Fruit fly (Drosophila melanogaster) whole organism, embryonic: ENCODE data around the gene CG6106.
A peak's percentile ranks its signal among the peaks of the same experiment; 100 is the strongest.

Experiments
- Abd-B ChIP-seq: fragments of 200-800 bp; sonication (Bioruptor generic); optimal IDR thresholded peaks from 2 replicates; lab custom pipeline; 2018; ENCODE audit warnings: missing biosample characterization, mild to moderate bottlenecking, missing genetic modification characterization, moderate library complexity
- Asciz ChIP-seq: fragments of 200-800 bp; sonication (Bioruptor generic); optimal IDR thresholded peaks from 2 replicates; lab custom pipeline; 2017; ENCODE audit warnings: missing biosample characterization, mild to moderate bottlenecking, missing genetic modification characterization, missing genetic modification reagents
- CG10543 ChIP-seq: fragments of 200-800 bp; sonication (Bioruptor generic); optimal IDR thresholded peaks from 3 replicates; lab custom pipeline; 2017; ENCODE audit warnings: missing biosample characterization, mild to moderate bottlenecking, missing genetic modification characterization, moderate library complexity
- CG10979 ChIP-seq: fragments of 200-800 bp; sonication (Bioruptor generic); optimal IDR thresholded peaks from 2 replicates; lab custom pipeline; 2018; ENCODE audit warnings: missing biosample characterization, mild to moderate bottlenecking, missing genetic modification characterization, moderate library complexity
- CG11504 ChIP-seq: fragments of 200-800 bp; sonication (Bioruptor generic); optimal IDR thresholded peaks from 3 replicates; lab custom pipeline; 2019; ENCODE audit warnings: missing biosample characterization, mild to moderate bottlenecking, missing genetic modification characterization, moderate library complexity
- CG13624 ChIP-seq: fragments of 200-800 bp; sonication (Bioruptor generic); optimal IDR thresholded peaks from 2 replicates; lab custom pipeline; 2016; ENCODE audit warnings: missing biosample characterization, missing genetic modification characterization
- CG14710 ChIP-seq: fragments of 200-800 bp; sonication (Bioruptor generic); optimal IDR thresholded peaks from 3 replicates; lab custom pipeline; 2019; ENCODE audit warnings: missing biosample characterization, mild to moderate bottlenecking, missing genetic modification characterization, moderate library complexity
- CG3281 ChIP-seq: fragments of 200-800 bp; sonication (Bioruptor generic); optimal IDR thresholded peaks from 3 replicates; lab custom pipeline; 2017; ENCODE audit warnings: missing biosample characterization, mild to moderate bottlenecking, missing genetic modification characterization
- CG9609 ChIP-seq: fragments of 200-800 bp; sonication (Bioruptor generic); optimal IDR thresholded peaks from 3 replicates; lab custom pipeline; 2016; ENCODE audit warnings: missing biosample characterization, missing genetic modification characterization
- CHES-1-like ChIP-seq: fragments of 200-800 bp; sonication (Bioruptor generic); optimal IDR thresholded peaks from 2 replicates; lab custom pipeline; 2016; ENCODE audit warnings: missing biosample characterization, missing genetic modification characterization
- CoRest ChIP-seq: fragments of 200-800 bp; sonication (Bioruptor generic); optimal IDR thresholded peaks from 3 replicates; lab custom pipeline; 2018; ENCODE audit warnings: missing biosample characterization, mild to moderate bottlenecking, missing genetic modification characterization, moderate library complexity
- D19B ChIP-seq: fragments of 200-800 bp; sonication (Bioruptor generic); optimal IDR thresholded peaks from 2 replicates; lab custom pipeline; 2017; ENCODE audit warnings: missing biosample characterization, mild to moderate bottlenecking, missing genetic modification characterization
- Dll ChIP-seq: fragments of 200-800 bp; sonication (Bioruptor generic); IDR thresholded peaks from 4 replicates; pipeline ENCODE4 v1.3.6; 2022; ENCODE audit warnings: missing biosample characterization, missing genetic modification characterization; ENCODE audit not compliant: partially characterized antibody
- E2f2 ChIP-seq: fragments of 200-800 bp; sonication (Bioruptor generic); IDR thresholded peaks from 2 replicates; pipeline ENCODE4 v1.3.6; 2022; ENCODE audit warnings: missing biosample characterization, missing genetic modification characterization
- Ets65A ChIP-seq: fragments of 200-800 bp; sonication (Bioruptor generic); peaks from one replicate; lab custom pipeline; 2016; ENCODE audit warnings: missing biosample characterization, missing genetic modification characterization
- Gug ChIP-seq: fragments of 200-800 bp; sonication (Bioruptor generic); IDR thresholded peaks from 4 replicates; pipeline ENCODE4 v1.3.6; 2022; ENCODE audit warnings: missing biosample characterization, missing genetic modification characterization
- HHEX ChIP-seq: fragments of 200-800 bp; sonication (Bioruptor generic); optimal IDR thresholded peaks from 3 replicates; lab custom pipeline; 2017; ENCODE audit warnings: missing biosample characterization, mild to moderate bottlenecking, missing genetic modification characterization, missing genetic modification reagents
- HmgZ ChIP-seq: fragments of 200-800 bp; sonication (Bioruptor generic); optimal IDR thresholded peaks from 2 replicates; lab custom pipeline; 2018; ENCODE audit warnings: missing biosample characterization, mild to moderate bottlenecking, missing genetic modification characterization
- Hr51 ChIP-seq, 2 experiments: fragments of 200-800 bp; sonication (Bioruptor generic); optimal IDR thresholded peaks; 2 replicates in 1 of 2; 3 replicates in 1 of 2; lab custom pipeline; 2016 to 2018; ENCODE audit warnings: missing biosample characterization in 2 of 2, missing genetic modification characterization in 2 of 2, mild to moderate bottlenecking in 1 of 2, moderate library complexity in 1 of 2
- Lhr ChIP-seq: fragments of 200-800 bp; sonication (Bioruptor generic); optimal IDR thresholded peaks from 3 replicates; lab custom pipeline; 2017; ENCODE audit warnings: mild to moderate bottlenecking, missing biosample characterization, missing genetic modification reagents, missing genetic modification characterization
- Pdp1 ChIP-seq, 2 experiments: fragments of 200-800 bp; sonication (Bioruptor generic); optimal IDR thresholded peaks; 3 replicates each; lab custom pipeline; 2016; ENCODE audit warnings: missing biosample characterization in 2 of 2, missing genetic modification characterization in 2 of 2, mild to moderate bottlenecking in 1 of 2, moderate library complexity in 1 of 2
- Rfx ChIP-seq: fragments of 200-800 bp; sonication (Bioruptor generic); IDR thresholded peaks from 2 replicates; pipeline ENCODE4 v1.3.6; 2022; ENCODE audit warnings: missing biosample characterization, missing genetic modification characterization
- Rx ChIP-seq: fragments of 200-800 bp; sonication (Bioruptor generic); IDR thresholded peaks from 2 replicates; pipeline ENCODE4 v1.3.6; 2022; ENCODE audit warnings: missing biosample characterization, missing genetic modification characterization
- Sox102F ChIP-seq: fragments of 200-800 bp; sonication (Bioruptor generic); optimal IDR thresholded peaks from 2 replicates; lab custom pipeline; 2018; ENCODE audit warnings: missing biosample characterization, mild to moderate bottlenecking, missing genetic modification characterization, moderate library complexity
- Ssrp ChIP-seq: fragments of 200-800 bp; sonication (Bioruptor generic); optimal IDR thresholded peaks from 2 replicates; lab custom pipeline; 2018; ENCODE audit warnings: missing biosample characterization, mild to moderate bottlenecking, missing genetic modification characterization, moderate library complexity
- Trl ChIP-seq, 3 experiments: fragments of >200 bp in 2 of 3; fragments of 200-800 bp in 1 of 3; sonication (Bioruptor generic) in 1 of 3; optimal IDR thresholded peaks; 2 replicates in 1 of 3; 3 replicates in 2 of 3; lab custom pipeline; 2016 to 2017; ENCODE audit warnings: missing biosample characterization in 1 of 3, missing genetic modification characterization in 1 of 3
- bab2 ChIP-seq: fragments of 200-800 bp; sonication (Bioruptor generic); optimal IDR thresholded peaks from 2 replicates; lab custom pipeline; 2016; ENCODE audit warnings: missing biosample characterization, missing genetic modification characterization
- crol ChIP-seq: fragments of 200-800 bp; sonication (Bioruptor generic); IDR thresholded peaks from 2 replicates; pipeline ENCODE4 v1.3.6; 2022; ENCODE audit warnings: missing biosample characterization, missing genetic modification characterization
- lilli ChIP-seq: fragments of 200-800 bp; sonication (Bioruptor generic); optimal IDR thresholded peaks from 3 replicates; lab custom pipeline; 2016; ENCODE audit warnings: missing biosample characterization, missing genetic modification characterization
- lola ChIP-seq, 3 experiments: fragments of >200 bp in 2 of 3; fragments of 200-800 bp in 1 of 3; sonication (Bioruptor generic) in 1 of 3; optimal IDR thresholded peaks; 2 replicates each; lab custom pipeline; 2017 to 2019; ENCODE audit warnings: missing biosample characterization in 3 of 3, missing genetic modification characterization in 3 of 3, mild to moderate bottlenecking in 1 of 3, moderate library complexity in 1 of 3
- lov ChIP-seq, 2 experiments: fragments of 200-800 bp in 1 of 2; fragments of >200 bp in 1 of 2; sonication (Bioruptor generic) in 1 of 2; IDR thresholded peaks in 1 of 2; optimal IDR thresholded peaks in 1 of 2; 2 replicates in 1 of 2; 3 replicates in 1 of 2; pipeline versions ENCODE4 v1.3.6 to Lab custom; 2017 to 2022; ENCODE audit warnings: missing biosample characterization in 1 of 2, missing genetic modification characterization in 1 of 2
- nmo ChIP-seq: fragments of 200-800 bp; sonication (Bioruptor generic); optimal IDR thresholded peaks from 2 replicates; lab custom pipeline; 2018; ENCODE audit warnings: missing biosample characterization, mild to moderate bottlenecking, missing genetic modification characterization, moderate library complexity
- phol ChIP-seq: fragments of 200-800 bp; sonication (Bioruptor generic); optimal IDR thresholded peaks from 3 replicates; lab custom pipeline; 2018; ENCODE audit warnings: missing biosample characterization, mild to moderate bottlenecking, missing genetic modification characterization, moderate library complexity
- sim ChIP-seq: fragments of 200-800 bp; sonication (Bioruptor generic); IDR thresholded peaks from 2 replicates; pipeline ENCODE4 v1.3.6; 2022; ENCODE audit warnings: missing biosample characterization, missing genetic modification characterization
- sisA ChIP-seq: fragments of 200-800 bp; sonication (Bioruptor generic); IDR thresholded peaks from 2 replicates; pipeline ENCODE4 v1.3.6; 2022; ENCODE audit warnings: missing biosample characterization, missing genetic modification characterization
- slou ChIP-seq: fragments of 200-800 bp; sonication (Bioruptor generic); optimal IDR thresholded peaks from 3 replicates; lab custom pipeline; 2016; ENCODE audit warnings: missing biosample characterization, missing genetic modification characterization
- sna ChIP-seq: fragments of 200-800 bp; sonication (Bioruptor generic); IDR thresholded peaks from 2 replicates; pipeline ENCODE4 v1.3.6; 2022; ENCODE audit warnings: missing biosample characterization, missing genetic modification characterization; ENCODE audit not compliant: partially characterized antibody
- unpg ChIP-seq: fragments of 200-800 bp; sonication (Bioruptor generic); optimal IDR thresholded peaks from 3 replicates; lab custom pipeline; 2018; ENCODE audit warnings: missing biosample characterization, mild to moderate bottlenecking, missing genetic modification characterization, moderate library complexity
- yki ChIP-seq: fragments of >200 bp; optimal IDR thresholded peaks from 3 replicates; lab custom pipeline; 2018
- z ChIP-seq: fragments of 200-800 bp; sonication (Bioruptor generic); IDR thresholded peaks from 3 replicates; pipeline ENCODE4 v1.3.6; 2022; ENCODE audit warnings: missing biosample characterization, missing genetic modification characterization
- zen2 ChIP-seq: fragments of 200-800 bp; sonication (Bioruptor generic); IDR thresholded peaks from 3 replicates; pipeline ENCODE4 v1.3.6; 2022; ENCODE audit warnings: missing biosample characterization, missing genetic modification characterization; ENCODE audit not compliant: partially characterized antibody

CG6106 gene

DNA sequence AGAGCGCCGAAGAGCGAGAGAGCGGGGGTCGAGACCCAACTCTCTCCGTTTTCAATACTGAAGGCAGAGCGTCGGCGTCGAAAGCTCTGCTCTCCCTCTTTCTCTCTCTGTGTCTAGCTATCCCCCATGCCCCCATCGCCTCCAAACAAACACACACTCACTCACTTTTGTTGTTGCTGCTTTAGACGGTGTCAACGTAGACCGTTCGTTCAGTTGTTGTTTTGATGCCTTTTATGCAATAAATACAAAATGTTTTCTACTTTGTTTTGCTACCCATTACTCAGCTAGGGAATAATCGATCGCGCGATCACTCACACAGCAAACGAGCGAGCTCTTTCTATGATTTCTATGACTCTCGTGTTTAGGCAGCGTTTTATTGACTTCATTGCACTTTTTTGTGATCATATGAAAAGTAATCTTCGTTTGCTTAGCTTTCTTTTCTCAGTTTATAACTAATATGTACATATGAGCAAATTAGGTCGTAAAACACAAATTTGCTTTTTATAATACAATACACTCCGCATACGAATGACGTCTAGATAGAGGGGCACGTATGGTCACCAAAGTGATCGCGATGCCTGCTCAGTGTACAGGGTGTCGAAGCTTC lies 46.1 kb downstream of the CG6106 start (continued):
- TF ChIP-seq HHEX (GFP tag; lab: Kevin White, UChicago) (no peak), lov (optimal IDR thresholded peaks at IDR 0.05; lab: Kevin White, UChicago) (no peak), lov (GFP tag; IDR thresholded peaks at IDR 0.05; lab: Robert Waterston, UW) (no peak), CoRest (tag; lab: Kevin White, UChicago) (peak; percentile 67), D19B (GFP tag; lab: Kevin White, UChicago) (peak; percentile 97), Ets65A (GFP tag; lab: Kevin White, UChicago) (peak; percentile 90), yki (peak; percentile 64), Asciz (GFP tag; lab: Kevin White, UChicago) (peak; percentile 6), sim (no peak), crol (GFP tag; lab: Robert Waterston, UW) (peak; percentile 89), nmo (GFP tag; lab: Kevin White, UChicago) (peak; percentile 65), lilli (GFP tag; lab: Kevin White, UChicago) (peak; percentile 12), CG10979 (tag; lab: Kevin White, UChicago) (peak; percentile 39), E2f2 (GFP tag; lab: Robert Waterston, UW) (no peak), Lhr (GFP tag; lab: Kevin White, UChicago) (peak; percentile 2), Rx (0 out of 2 replicates have a peak, but pooled peaks have one; percentile 21), Sox102F (GFP tag; lab: Kevin White, UChicago) (peak; percentile 26), phol (peak; percentile 48), Rfx (no peak), lola (GFP tag; optimal IDR thresholded peaks at IDR 0.05; lab: Kevin White, UChicago) (peak in 1 of 3 experiments; percentile 33), CG11504 (tag; lab: Kevin White, UChicago) (peak; percentile 35), Ssrp (tag; lab: Kevin White, UChicago) (peak; percentile 31), Hr51 (GFP tag; optimal IDR thresholded peaks at IDR 0.05; lab: Kevin White, UChicago) (peak in 1 of 2 experiments; percentile 49), unpg (no peak), Gug (GFP tag; lab: Robert Waterston, UW) (0 out of 4 replicates have a peak, but pooled peaks have one; percentile 9), CHES-1-like (peak; percentile 11), CG14710 (tag; lab: Kevin White, UChicago) (peak; percentile 20), CG3281 (GFP tag; lab: Kevin White, UChicago) (peak; percentile 17), Pdp1 (GFP tag; optimal IDR thresholded peaks at IDR 0.05; lab: Kevin White, UChicago) (peak in 1 of 2 experiments; percentile 97), Dll (0 out of 4 replicates have a peak, but pooled peaks have one; percentile 31), CG13624 (peak; percentile 7), HmgZ (peak; percentile 8), bab2 (GFP tag; lab: Kevin White, UChicago) (peak; percentile 46), Trl (optimal IDR thresholded peaks at IDR 0.05; lab: Kevin White, UChicago) (peak; percentile 91 to 92), Trl (GFP tag; optimal IDR thresholded peaks at IDR 0.05; lab: Kevin White, UChicago) (no peak), sisA (GFP tag; lab: Robert Waterston, UW) (peak; percentile 29; the same call in 1 of the 2 replicates), CG9609 (peak; percentile 42), z (GFP tag; lab: Robert Waterston, UW) (peak; percentile 5; the same call in 1 of the 3 replicates), Abd-B (GFP tag; lab: Kevin White, UChicago) (peak; percentile 48), slou (no peak), zen2 (GFP tag; lab: Robert Waterston, UW) (peak; percentile 76; the same call in 2 of the 3 replicates), CG10543 (peak; percentile 63), sna (GFP tag; lab: Robert Waterston, UW) (peak; percentile 46; the same call in 1 of the 2 replicates)
